In the genomic region with DNA sequence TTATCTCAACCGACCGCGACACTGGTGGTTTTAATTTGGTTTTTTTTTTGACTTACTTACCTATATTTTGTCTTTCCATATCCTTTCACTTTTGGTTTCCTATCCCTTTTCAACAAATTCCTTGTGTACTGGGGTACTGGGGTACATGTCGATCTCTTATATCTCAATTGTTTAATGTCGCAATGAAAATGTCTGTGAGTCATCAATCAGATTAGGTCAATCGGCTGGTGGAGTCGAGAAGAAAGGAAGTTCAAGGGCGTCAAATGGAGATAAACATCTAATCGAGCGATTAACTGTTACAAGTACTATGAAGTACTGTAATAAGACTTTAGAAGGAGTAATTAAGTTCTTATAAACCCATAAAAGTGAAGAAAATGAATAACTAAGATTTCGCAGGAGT, we compare ENCODE assay signal across 3 worm cellular contexts.
A peak's percentile ranks its signal among the peaks of the same experiment; 100 is the strongest.
TF ChIP-seq lines count a peak whose summit lies in the region.

No protein-coding gene starts in this region.

TF ChIP-seq in whole organism, L1 larva, 84 proteins besides CTCF, POLR2A, EP300 and RAD21 (continued from another document):
- TF ChIP-seq snu-23 (GFP tag; optimal IDR thresholded peaks at IDR 0.05; lab: Kevin White, UChicago) = peak; percentile 9
- TF ChIP-seq alr-1 (tag; optimal IDR thresholded peaks at IDR 0.05; lab: Kevin White, UChicago; ENCODE audit: borderline replicate concordance) = no peak
- peak; percentile 37 for TF ChIP-seq nhr-20 (tag; optimal IDR thresholded peaks at IDR 0.05; lab: Kevin White, UChicago)
- no peak for TF ChIP-seq unc-30 (tag; optimal IDR thresholded peaks at IDR 0.05; lab: Kevin White, UChicago)
- TF ChIP-seq blmp-1 (tag; optimal IDR thresholded peaks at IDR 0.05; lab: Kevin White, UChicago) = peak; percentile 97
- TF ChIP-seq Y116A8C.19 (tag; optimal IDR thresholded peaks at IDR 0.05; lab: Kevin White, UChicago; ENCODE audit: borderline replicate concordance) = no peak
- no peak for TF ChIP-seq unc-130 (tag; optimal IDR thresholded peaks at IDR 0.05; lab: Kevin White, UChicago)
- TF ChIP-seq C34B4.2 (tag; optimal IDR thresholded peaks at IDR 0.05; lab: Kevin White, UChicago) = no peak
- TF ChIP-seq lin-14 (GFP tag; optimal IDR thresholded peaks at IDR 0.05; lab: Kevin White, UChicago) = peak; percentile 62
- TF ChIP-seq elt-3 (tag; optimal IDR thresholded peaks at IDR 0.05; lab: Kevin White, UChicago) = peak in 2 of 6 experiments; percentile 68 to 75
- TF ChIP-seq swsn-7 (tag; optimal IDR thresholded peaks at IDR 0.05; lab: Kevin White, UChicago) = no peak
- TF ChIP-seq C16A3.4 (tag; optimal IDR thresholded peaks at IDR 0.05; lab: Kevin White, UChicago) = no peak
- peak; percentile 57 for TF ChIP-seq mep-1 (tag; optimal IDR thresholded peaks at IDR 0.05; lab: Kevin White, UChicago)
- no peak for TF ChIP-seq mab-9 (GFP tag; IDR thresholded peaks at IDR 0.05; lab: Robert Waterston, UW)
- no peak for TF ChIP-seq ets-5 (GFP tag; IDR thresholded peaks at IDR 0.05; lab: Robert Waterston, UW)
- TF ChIP-seq rnt-1 (tag; optimal IDR thresholded peaks at IDR 0.05; lab: Kevin White, UChicago) = peak; percentile 4
- no peak for TF ChIP-seq hlh-17 (GFP tag; optimal IDR thresholded peaks at IDR 0.05; lab: Kevin White, UChicago; ENCODE audit: borderline replicate concordance)

TF ChIP-seq in whole organism, L2 larva, 48 proteins besides CTCF, POLR2A, EP300 and RAD21 (continued from another document):
- peak; percentile 87 for TF ChIP-seq sma-9 (GFP tag; optimal IDR thresholded peaks at IDR 0.05; lab: Kevin White, UChicago)
- TF ChIP-seq sma-9 (tag; optimal IDR thresholded peaks at IDR 0.05; lab: Kevin White, UChicago) = no peak
- peak; percentile 71 for TF ChIP-seq egl-27 (tag; optimal IDR thresholded peaks at IDR 0.05; lab: Kevin White, UChicago)
- TF ChIP-seq elt-1 (tag; optimal IDR thresholded peaks at IDR 0.05; lab: Kevin White, UChicago) = peak; percentile 90
- TF ChIP-seq sem-4 (tag; optimal IDR thresholded peaks at IDR 0.05; lab: Kevin White, UChicago) = peak; percentile 42
- TF ChIP-seq nhr-12 (tag; optimal IDR thresholded peaks at IDR 0.05; lab: Kevin White, UChicago) = no peak

TF ChIP-seq in whole organism, L3 larva, 47 proteins besides CTCF, POLR2A, EP300 and RAD21 (continued from another document):
- peak; percentile 96 for TF ChIP-seq elt-1 (tag; optimal IDR thresholded peaks at IDR 0.05; lab: Kevin White, UChicago)
- peak; percentile 92 for TF ChIP-seq nhr-25 (tag; optimal IDR thresholded peaks at IDR 0.05; lab: Kevin White, UChicago)
